Worm (Caenorhabditis elegans) whole organism, young adult: ENCODE data around the gene ZK673.2.

Experiments used
- F22D6.2 ChIP-seq: sonication (generic microtip); optimal IDR thresholded peaks from 2 replicates; lab custom pipeline; 2016; ENCODE audit warnings: mild to moderate bottlenecking, missing genetic modification characterization, missing compliant biosample characterization
- F55B11.4 ChIP-seq: sonication (generic microtip); optimal IDR thresholded peaks from 2 replicates; lab custom pipeline; 2016; ENCODE audit warnings: missing compliant biosample characterization, missing genetic modification characterization, borderline replicate concordance; ENCODE audit not compliant: insufficient read depth
- F57A8.1 ChIP-seq: fragments of 200-800 bp; sonication (Bioruptor generic); optimal IDR thresholded peaks from 2 replicates; lab custom pipeline; 2018; ENCODE audit warnings: mild to moderate bottlenecking, missing genetic modification characterization, moderate library complexity, missing compliant biosample characterization
- ama-1 ChIP-seq, 3 experiments: fragments of 150-350 bp in 1 of 3; sonication (generic microtip) in 2 of 3; optimal IDR thresholded peaks; 2 replicates each; lab custom pipeline; 2014 to 2018; ENCODE audit warnings: missing biosample characterization in 2 of 3, missing genetic modification characterization in 2 of 3, missing genetic modification reagents in 2 of 3
- atf-7 ChIP-seq: sonication (generic microtip); optimal IDR thresholded peaks from 2 replicates; lab custom pipeline; 2017; ENCODE audit warnings: mild to moderate bottlenecking, missing genetic modification characterization, missing compliant biosample characterization
- ceh-27 ChIP-seq: fragments of 200-800 bp; sonication (Bioruptor generic); optimal IDR thresholded peaks from 2 replicates; lab custom pipeline; 2018; ENCODE audit warnings: mild to moderate bottlenecking, missing genetic modification characterization, moderate library complexity, missing compliant biosample characterization
- ets-4 ChIP-seq: fragments of 200-800 bp; sonication (Bioruptor generic); optimal IDR thresholded peaks from 2 replicates; lab custom pipeline; 2018; ENCODE audit warnings: mild to moderate bottlenecking, missing genetic modification characterization, missing compliant biosample characterization
- pha-4 ChIP-seq: fragments of 150-350 bp; sonication (generic microtip); optimal IDR thresholded peaks from 2 replicates; lab custom pipeline; 2014; ENCODE audit warnings: missing biosample characterization, missing genetic modification reagents, missing genetic modification characterization
- snpc-3.4 ChIP-seq: sonication (generic microtip); optimal IDR thresholded peaks from 2 replicates; lab custom pipeline; 2017; ENCODE audit warnings: missing genetic modification characterization, mild to moderate bottlenecking, missing compliant biosample characterization, antibody characterized with exemption, moderate library complexity, missing genotype, missing genetic modification reagents
- somi-1 ChIP-seq: fragments of 200-800 bp; sonication (Bioruptor generic); optimal IDR thresholded peaks from 2 replicates; lab custom pipeline; 2018; ENCODE audit warnings: mild to moderate bottlenecking, missing genetic modification characterization, missing compliant biosample characterization
- unc-62 ChIP-seq: fragments of 150-350 bp; optimal IDR thresholded peaks from 2 replicates; lab custom pipeline; 2014; ENCODE audit warnings: missing biosample characterization, missing genetic modification reagents, missing genetic modification characterization

ce11 chrII:10410989-10411388 is 37.1 kb upstream of the ZK673.2 start, which contains the start of gene E04D5.5:
- TF ChIP-seq snpc-3.4 (no peak), unc-62 (GFP tag; lab: Kevin White, UChicago) (no peak), F22D6.2 (no peak), somi-1 (GFP tag; lab: Kevin White, UChicago) (no peak), ama-1 (optimal IDR thresholded peaks at IDR 0.05; lab: Kevin White, UChicago) (no peak), ama-1 (GFP tag; optimal IDR thresholded peaks at IDR 0.05; lab: Kevin White, UChicago) (no peak), atf-7 (tag; lab: Kevin White, UChicago) (no peak), ets-4 (no peak), pha-4 (no peak), F55B11.4 (tag; lab: Kevin White, UChicago) (no peak), F57A8.1 (no peak), ceh-27 (GFP tag; lab: Kevin White, UChicago) (no peak)
